Worm (Caenorhabditis elegans): ENCODE data around the gene nhr-59.
"Not testable (repeated sequence)": the region's sequence is repeated elsewhere in the genome, so short reads cannot be mapped to it uniquely, and the experiment has no call there.

DNA sequence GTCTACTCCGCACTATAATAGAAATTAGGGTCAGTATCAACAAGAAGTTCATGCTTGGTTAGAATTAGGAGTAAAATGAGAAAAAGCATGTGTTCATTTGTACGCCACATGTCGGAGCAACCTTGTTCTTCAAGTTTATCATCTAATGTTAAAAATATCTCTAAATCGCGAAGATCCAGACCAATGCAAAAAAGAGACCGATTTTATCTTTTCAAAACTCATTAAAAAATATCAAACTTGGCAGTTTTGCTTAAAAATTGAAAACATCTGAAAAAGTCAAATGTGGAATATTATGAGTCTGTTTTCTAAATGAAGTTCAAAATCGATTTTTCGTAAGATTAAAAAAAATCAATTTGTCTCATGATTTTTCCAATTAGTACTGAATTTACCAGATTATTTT, 42.9 kb upstream of the nhr-59 start, which contains the start of gene Y19D10B.6:
- not testable (repeated sequence) for TF ChIP-seq ceh-82 (tag; optimal IDR thresholded peaks at IDR 0.05); ceh-9 (tag; optimal IDR thresholded peaks at IDR 0.05); nhr-76 (tag; optimal IDR thresholded peaks at IDR 0.05); nhr-237 (tag; optimal IDR thresholded peaks at IDR 0.05); egl-27 (tag; optimal IDR thresholded peaks at IDR 0.05); elt-3 (tag; optimal IDR thresholded peaks at IDR 0.05); zag-1 (tag; optimal IDR thresholded peaks at IDR 0.05); pha-4 (tag; optimal IDR thresholded peaks at IDR 0.05); ztf-11 (tag; optimal IDR thresholded peaks at IDR 0.05); nfya-1 (tag; optimal IDR thresholded peaks at IDR 0.05; ENCODE audit: insufficient read depth); ceh-16 (tag; optimal IDR thresholded peaks at IDR 0.05)

Data from whole organism, L3 larva.